Worm (Caenorhabditis elegans) whole organism, L3 larva: ENCODE results near the gene R03D7.2.
A peak's percentile ranks its signal among the peaks of the same experiment; 100 is the strongest.

ENCODE experiments used
- R02D3.7 ChIP-seq: fragments of 150-350 bp; optimal IDR thresholded peaks from 2 replicates; lab custom pipeline; 2014; ENCODE audit warnings: missing biosample characterization, missing genetic modification characterization
- ama-1 ChIP-seq: fragments of 150-350 bp; optimal IDR thresholded peaks from 2 replicates; lab custom pipeline; 2018
- ceh-16 ChIP-seq: sonication (generic microtip); optimal IDR thresholded peaks from 2 replicates; lab custom pipeline; 2017; ENCODE audit warnings: missing biosample characterization, missing genetic modification characterization
- daf-12 ChIP-seq: fragments of 150-350 bp; optimal IDR thresholded peaks from 2 replicates; lab custom pipeline; 2014; ENCODE audit warnings: missing biosample characterization, missing genetic modification reagents, missing genetic modification characterization
- egl-5 ChIP-seq: fragments of 150-350 bp; optimal IDR thresholded peaks from 2 replicates; lab custom pipeline; 2017; ENCODE audit warnings: missing biosample characterization, missing genetic modification reagents, missing genetic modification characterization, inconsistent platforms
- elt-1 ChIP-seq: fragments of 150-350 bp; optimal IDR thresholded peaks from 2 replicates; lab custom pipeline; 2014; ENCODE audit warnings: missing biosample characterization, missing genetic modification characterization
- elt-2 ChIP-seq: sonication (generic microtip); optimal IDR thresholded peaks from 2 replicates; lab custom pipeline; 2016; ENCODE audit warnings: missing genetic modification reagents, mild to moderate bottlenecking, missing genetic modification characterization, missing compliant biosample characterization
- elt-3 ChIP-seq, 3 experiments: fragments of 150-350 bp in 1 of 3; sonication (generic microtip) in 2 of 3; optimal IDR thresholded peaks; 2 replicates in 2 of 3; 4 replicates in 1 of 3; lab custom pipeline; 2014 to 2017; ENCODE audit warnings: missing biosample characterization in 3 of 3, missing genetic modification characterization in 3 of 3
- eor-1 ChIP-seq, 2 experiments: fragments of 150-350 bp; optimal IDR thresholded peaks; 2 replicates each; lab custom pipeline; 2014 to 2018; ENCODE audit warnings: missing biosample characterization in 2 of 2, missing genetic modification characterization in 2 of 2
- fkh-2 ChIP-seq: fragments of 150-350 bp; optimal IDR thresholded peaks from 2 replicates; lab custom pipeline; 2014; ENCODE audit warnings: missing biosample characterization, missing genetic modification reagents, missing genetic modification characterization
- fos-1 ChIP-seq: fragments of 150-350 bp; optimal IDR thresholded peaks from 2 replicates; lab custom pipeline; 2014; ENCODE audit warnings: missing biosample characterization, missing genetic modification characterization
- hmg-11 ChIP-seq: sonication (generic microtip); optimal IDR thresholded peaks from 2 replicates; lab custom pipeline; 2016; ENCODE audit warnings: missing genetic modification characterization, missing compliant biosample characterization
- jun-1 ChIP-seq: fragments of 150-350 bp; optimal IDR thresholded peaks from 2 replicates; lab custom pipeline; 2014; ENCODE audit warnings: missing biosample characterization, missing genetic modification reagents, missing genetic modification characterization
- lin-15B ChIP-seq: fragments of 150-350 bp; optimal IDR thresholded peaks from 2 replicates; lab custom pipeline; 2014; ENCODE audit warnings: missing biosample characterization, missing genetic modification characterization
- lin-39 ChIP-seq: fragments of 150-350 bp; optimal IDR thresholded peaks from 2 replicates; lab custom pipeline; 2018; ENCODE audit warnings: missing biosample characterization, missing genetic modification reagents, missing genetic modification characterization
- lsy-12 ChIP-seq: sonication (generic microtip); optimal IDR thresholded peaks from 2 replicates; lab custom pipeline; 2016; ENCODE audit warnings: mild to moderate bottlenecking, missing genetic modification characterization, missing compliant biosample characterization
- mml-1 ChIP-seq: fragments of 150-350 bp; sonication (generic microtip); optimal IDR thresholded peaks from 3 replicates; lab custom pipeline; 2014; ENCODE audit warnings: missing biosample characterization, missing genetic modification characterization
- nfya-1 ChIP-seq: sonication (generic microtip); optimal IDR thresholded peaks from 2 replicates; lab custom pipeline; 2017; ENCODE audit warnings: missing genetic modification characterization, mild to moderate bottlenecking, missing compliant biosample characterization, antibody characterized with exemption, moderate library complexity; ENCODE audit not compliant: insufficient read depth
- nhr-11 ChIP-seq: fragments of 150-350 bp; optimal IDR thresholded peaks from 2 replicates; lab custom pipeline; 2014; ENCODE audit warnings: missing biosample characterization, missing genetic modification characterization
- nhr-12 ChIP-seq: fragments of 150-350 bp; optimal IDR thresholded peaks from 2 replicates; lab custom pipeline; 2014; ENCODE audit warnings: missing biosample characterization, missing genetic modification characterization
- nhr-23 ChIP-seq: fragments of 150-350 bp; optimal IDR thresholded peaks from 2 replicates; lab custom pipeline; 2014; ENCODE audit warnings: missing biosample characterization, missing genetic modification reagents, missing genetic modification characterization
- nhr-237 ChIP-seq: fragments of 150-350 bp; optimal IDR thresholded peaks from 2 replicates; lab custom pipeline; 2014; ENCODE audit warnings: missing biosample characterization, missing genetic modification characterization
- nhr-25 ChIP-seq: sonication (generic microtip); optimal IDR thresholded peaks from 2 replicates; lab custom pipeline; 2017; ENCODE audit warnings: missing biosample characterization, missing genetic modification characterization
- nhr-43 ChIP-seq: sonication (generic microtip); optimal IDR thresholded peaks from 2 replicates; lab custom pipeline; 2016; ENCODE audit warnings: mild to moderate bottlenecking, missing genetic modification characterization, missing compliant biosample characterization; ENCODE audit not compliant: poor library complexity, severe bottlenecking
- nhr-76 ChIP-seq: fragments of 150-350 bp; sonication (generic microtip); optimal IDR thresholded peaks from 5 replicates; lab custom pipeline; 2014; ENCODE audit warnings: missing biosample characterization, missing genetic modification characterization
- nhr-77 ChIP-seq: fragments of 150-350 bp; optimal IDR thresholded peaks from 2 replicates; lab custom pipeline; 2014; ENCODE audit warnings: missing biosample characterization, missing genetic modification characterization
- pha-4 ChIP-seq: fragments of 150-350 bp; optimal IDR thresholded peaks from 2 replicates; lab custom pipeline; 2014; ENCODE audit warnings: missing biosample characterization, missing genetic modification reagents, missing genetic modification characterization
- pqm-1 ChIP-seq: fragments of 150-350 bp; optimal IDR thresholded peaks from 2 replicates; lab custom pipeline; 2017; ENCODE audit warnings: missing biosample characterization, missing genetic modification characterization, inconsistent platforms
- unc-39 ChIP-seq: sonication (generic microtip); optimal IDR thresholded peaks from 4 replicates; lab custom pipeline; 2017; ENCODE audit warnings: missing biosample characterization, missing genetic modification characterization
- zag-1 ChIP-seq: fragments of 150-350 bp; optimal IDR thresholded peaks from 2 replicates; lab custom pipeline; 2014; ENCODE audit warnings: missing biosample characterization, missing genetic modification characterization

The R03D7.2 gene

DNA sequence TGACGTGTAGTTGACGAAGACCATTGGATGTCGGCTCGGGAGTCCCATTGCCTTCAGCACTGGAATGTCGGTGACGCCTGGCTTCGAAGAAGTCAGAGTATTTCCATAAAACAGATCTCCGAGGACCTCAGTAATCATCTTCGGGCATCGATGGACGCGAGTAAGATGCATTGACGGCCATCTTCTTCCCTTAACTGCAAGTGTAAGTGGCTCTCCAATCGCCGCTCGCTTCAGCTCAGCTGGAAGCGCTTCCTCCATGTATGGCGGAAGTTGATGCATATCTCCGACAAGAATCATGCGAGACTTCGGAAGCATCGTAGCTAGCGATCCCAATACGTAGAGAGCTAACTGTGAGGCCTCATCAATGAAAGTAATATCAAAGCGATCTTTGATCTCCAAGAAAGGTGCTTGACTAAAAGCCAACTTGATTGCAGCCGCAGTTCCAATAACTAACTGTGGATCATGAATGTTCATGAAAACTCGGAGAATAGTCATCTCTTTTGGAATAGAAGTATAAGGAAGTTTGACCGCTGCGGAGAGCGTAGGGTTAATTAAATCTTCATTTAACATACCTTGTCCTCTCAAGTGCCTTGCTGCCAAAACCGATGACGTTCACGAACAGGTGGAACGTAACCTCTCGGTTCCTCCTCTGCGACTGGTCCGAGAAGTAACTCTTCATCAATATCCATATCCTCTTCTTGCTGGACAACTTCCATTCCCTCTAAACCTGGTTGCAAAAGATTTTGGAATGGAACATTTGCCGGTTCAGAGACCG is 849 bp downstream of the R03D7.2 start:
- TF ChIP-seq lin-15B (tag; lab: Kevin White, UChicago) (no peak), nhr-11 (tag; lab: Kevin White, UChicago) (no peak), eor-1 (tag; optimal IDR thresholded peaks at IDR 0.05; lab: Kevin White, UChicago) (no peak), ceh-16 (tag; lab: Kevin White, UChicago) (no peak), pqm-1 (tag; lab: Kevin White, UChicago) (no peak), jun-1 (no peak), fos-1 (tag; lab: Kevin White, UChicago) (no peak), nhr-12 (tag; lab: Kevin White, UChicago) (no peak), elt-3 (tag; optimal IDR thresholded peaks at IDR 0.05; lab: Kevin White, UChicago) (no peak), ama-1 (no peak), egl-5 (no peak), nhr-23 (tag; lab: Kevin White, UChicago) (no peak), hmg-11 (tag; lab: Kevin White, UChicago) (no peak), elt-1 (tag; lab: Kevin White, UChicago) (no peak), nhr-76 (tag; lab: Kevin White, UChicago) (no peak), zag-1 (tag; lab: Kevin White, UChicago) (no peak), mml-1 (tag; lab: Kevin White, UChicago) (no peak), fkh-2 (tag; lab: Kevin White, UChicago) (no peak)

DNA sequence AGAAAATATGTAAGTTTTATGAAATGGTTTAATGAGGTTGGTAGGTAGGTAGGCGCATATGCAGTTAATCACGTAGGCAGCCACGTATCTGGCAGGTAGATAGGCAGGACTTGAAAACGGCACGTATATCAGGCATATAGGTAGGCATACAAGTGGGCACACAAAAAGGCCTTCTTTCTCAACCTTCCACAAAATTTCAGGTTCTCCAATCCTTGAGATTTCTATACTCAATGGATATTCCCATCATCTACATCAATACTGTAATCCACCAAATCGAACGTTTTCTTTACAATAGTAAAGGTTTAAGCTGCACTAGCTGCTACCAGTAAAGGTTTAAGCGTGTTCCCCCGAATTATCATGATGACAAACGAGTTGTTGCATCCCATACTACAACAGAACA is 2.7 kb downstream of the R03D7.2 start:
- TF ChIP-seq nhr-23 (tag; lab: Kevin White, UChicago) (no peak), pha-4 (tag; lab: Kevin White, UChicago) (no peak), lin-39 (no peak), unc-39 (tag; lab: Kevin White, UChicago) (no peak), egl-5 (no peak), R02D3.7 (no peak), eor-1 (tag; optimal IDR thresholded peaks at IDR 0.05; lab: Kevin White, UChicago) (no peak), nhr-25 (no peak)

DNA sequence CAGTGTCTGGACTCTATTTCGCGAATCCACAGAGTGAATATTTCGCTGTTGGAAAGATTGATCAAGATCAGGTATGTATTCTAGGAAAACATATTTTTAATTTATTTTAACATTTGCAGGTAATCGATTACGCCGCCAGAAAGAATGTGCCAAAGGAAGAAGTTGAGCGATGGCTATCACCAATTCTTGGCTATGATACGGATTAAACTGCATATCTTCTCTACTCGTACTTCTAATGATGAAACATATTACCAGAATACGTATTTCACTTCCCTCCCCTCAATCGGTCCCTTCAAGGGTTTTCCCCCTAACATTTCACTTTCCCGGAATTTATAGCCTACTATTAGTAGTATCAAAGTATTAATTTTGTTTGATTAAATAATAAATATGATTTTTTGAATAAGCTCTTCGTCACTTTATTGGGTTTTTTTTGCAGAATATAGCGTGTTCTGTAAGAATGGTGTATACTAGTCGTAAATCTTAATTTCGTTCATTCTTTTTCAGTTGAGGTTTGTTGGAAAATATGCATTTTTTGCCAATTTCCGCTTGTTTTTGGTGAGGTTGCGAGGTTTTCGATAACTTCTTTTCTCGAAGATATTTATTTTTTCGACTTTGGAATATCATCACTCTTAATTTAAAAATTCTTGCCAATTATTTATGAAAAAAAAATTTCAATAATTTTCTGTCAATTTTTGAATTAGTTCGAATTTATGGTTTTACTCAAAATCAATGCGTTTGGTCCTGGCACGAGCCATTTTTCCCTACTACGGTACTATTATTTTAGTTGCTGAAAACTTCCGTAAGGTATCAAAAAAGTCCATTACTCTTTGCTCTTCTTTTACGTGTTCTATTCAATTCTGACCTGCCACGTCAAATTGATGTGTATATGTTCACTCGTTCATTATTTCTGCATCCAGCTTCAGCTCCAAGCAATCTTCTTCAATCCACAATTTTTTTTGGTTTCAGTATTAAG is 4.0 kb downstream of the R03D7.2 start:
- TF ChIP-seq fkh-2 (tag; lab: Kevin White, UChicago) (no peak), lsy-12 (peak; percentile 13), nhr-43 (tag; lab: Kevin White, UChicago) (peak; percentile 62), nhr-237 (tag; lab: Kevin White, UChicago) (no peak), R02D3.7 (no peak), zag-1 (tag; lab: Kevin White, UChicago) (no peak), nhr-77 (tag; lab: Kevin White, UChicago) (no peak), daf-12 (tag; lab: Kevin White, UChicago) (no peak)

DNA sequence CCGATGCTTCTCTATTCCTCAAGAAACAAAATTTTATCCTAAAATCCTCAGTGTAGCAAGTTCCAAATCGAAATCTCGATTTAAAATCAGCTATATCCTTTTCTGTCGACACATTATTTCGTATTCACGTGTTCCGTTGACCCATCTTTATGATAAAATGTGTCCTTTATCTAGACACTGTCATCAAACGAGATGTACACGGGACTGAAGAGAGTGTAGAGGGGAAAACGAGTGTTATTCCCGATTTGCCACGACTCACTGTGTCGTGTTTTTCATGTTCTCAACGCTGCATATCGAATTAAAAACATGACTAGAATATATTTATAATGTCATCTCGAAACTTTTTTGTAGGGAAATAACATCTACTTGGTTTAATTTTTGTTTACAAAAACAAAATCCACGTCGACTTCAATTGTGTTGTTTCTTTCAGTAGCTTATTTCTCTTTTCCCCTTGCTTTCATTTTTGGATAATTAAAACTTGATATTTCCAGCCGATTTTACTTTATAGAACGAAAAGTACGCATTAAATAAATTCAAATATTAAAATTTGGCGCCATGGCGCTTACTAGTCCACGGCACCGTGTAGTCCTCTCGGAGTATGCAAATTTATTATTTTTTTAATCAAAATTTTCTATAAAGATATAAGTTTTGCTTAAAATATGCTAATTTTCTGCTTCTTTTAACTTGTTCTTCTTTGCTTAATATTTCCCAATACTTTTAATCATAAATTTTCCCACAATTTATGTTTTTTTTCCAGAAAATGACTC is 9.0 kb downstream of the R03D7.2 start, which contains the start of gene metr-1:
Gene metr-1, plus strand, starts transcription at position 758 of the 767 bp plus-strand sequence.
- TF ChIP-seq ceh-16 (tag; lab: Kevin White, UChicago): no peak
- peak; percentile 68 for TF ChIP-seq elt-2 (tag; lab: Kevin White, UChicago)
- peak; percentile 20 for TF ChIP-seq lin-15B (tag; lab: Kevin White, UChicago)
- TF ChIP-seq nhr-76 (tag; lab: Kevin White, UChicago): no peak
- peak in 1 of 3 experiments; percentile 20 for TF ChIP-seq elt-3 (tag; optimal IDR thresholded peaks at IDR 0.05; lab: Kevin White, UChicago)
- peak; percentile 7 for TF ChIP-seq nfya-1
- TF ChIP-seq nhr-43 (tag; lab: Kevin White, UChicago): peak; percentile 46
- no peak for TF ChIP-seq nhr-77 (tag; lab: Kevin White, UChicago)
- TF ChIP-seq nhr-25: peak; percentile 46
- no peak for TF ChIP-seq pqm-1 (tag; lab: Kevin White, UChicago)
- TF ChIP-seq nhr-12 (tag; lab: Kevin White, UChicago): no peak
- TF ChIP-seq nhr-23 (tag; lab: Kevin White, UChicago): peak; percentile 52
